Fruit fly (Drosophila melanogaster) whole organism, embryonic: ENCODE measurements around the gene E23.

Source experiments
- ATbp ChIP-seq: fragments of 200-800 bp; sonication (Bioruptor generic); optimal IDR thresholded peaks from 2 replicates; lab custom pipeline; 2017; ENCODE audit warnings: missing biosample characterization, mild to moderate bottlenecking, missing genetic modification characterization, missing genetic modification reagents
- Awh ChIP-seq: fragments of 200-800 bp; sonication (Bioruptor generic); IDR thresholded peaks from 2 replicates; pipeline ENCODE4, ENCODE4 v1.3.6; 2022; ENCODE audit warnings: missing biosample characterization, missing genetic modification characterization
- CG10267 ChIP-seq: fragments of 200-800 bp; sonication (Bioruptor generic); optimal IDR thresholded peaks from 2 replicates; lab custom pipeline; 2018; ENCODE audit warnings: missing biosample characterization, mild to moderate bottlenecking, missing genetic modification characterization, moderate library complexity
- CG10543 ChIP-seq: fragments of 200-800 bp; sonication (Bioruptor generic); optimal IDR thresholded peaks from 3 replicates; lab custom pipeline; 2017; ENCODE audit warnings: missing biosample characterization, mild to moderate bottlenecking, missing genetic modification characterization, moderate library complexity
- CG10959 ChIP-seq: fragments of 200-800 bp; sonication (Bioruptor generic); IDR thresholded peaks from 2 replicates; pipeline ENCODE4 v1.3.6; 2022; ENCODE audit warnings: missing biosample characterization, missing genetic modification characterization
- CG11695 ChIP-seq: fragments of 200-800 bp; sonication (Bioruptor generic); IDR thresholded peaks from 3 replicates; pipeline ENCODE4 v1.3.6; 2022; ENCODE audit warnings: missing biosample characterization, missing genetic modification characterization
- CG11696 ChIP-seq: fragments of 200-800 bp; sonication (Bioruptor generic); IDR thresholded peaks from 2 replicates; pipeline ENCODE4 v1.3.6; 2022; ENCODE audit warnings: missing biosample characterization, missing genetic modification characterization
- CG12236 ChIP-seq: fragments of 200-800 bp; sonication (Bioruptor generic); optimal IDR thresholded peaks from 2 replicates; lab custom pipeline; 2016; ENCODE audit warnings: missing biosample characterization, missing genetic modification characterization
- CG14441 ChIP-seq: fragments of 200-800 bp; sonication (Bioruptor generic); IDR thresholded peaks from 2 replicates; pipeline ENCODE4 v1.3.6; 2022; ENCODE audit warnings: missing biosample characterization, missing genetic modification characterization
- CG14965 ChIP-seq: fragments of 200-800 bp; sonication (Bioruptor generic); optimal IDR thresholded peaks from 2 replicates; lab custom pipeline; 2016; ENCODE audit warnings: missing biosample characterization, missing genetic modification characterization, borderline replicate concordance
- CG1647 ChIP-seq: fragments of 200-800 bp; sonication (Bioruptor generic); optimal IDR thresholded peaks from 3 replicates; lab custom pipeline; 2016; ENCODE audit warnings: missing biosample characterization, missing genetic modification characterization
- CG18262 ChIP-seq: fragments of 200-800 bp; optimal IDR thresholded peaks from 3 replicates; lab custom pipeline; 2019; ENCODE audit warnings: missing biosample characterization, mild to moderate bottlenecking, missing genetic modification characterization, moderate library complexity
- CG30431 ChIP-seq: fragments of 200-800 bp; sonication (Bioruptor generic); optimal IDR thresholded peaks from 2 replicates; lab custom pipeline; 2017; ENCODE audit warnings: missing biosample characterization, missing genetic modification characterization
- CG3407 ChIP-seq: fragments of 200-800 bp; sonication (Bioruptor generic); optimal IDR thresholded peaks from 2 replicates; lab custom pipeline; 2018; ENCODE audit warnings: missing biosample characterization, mild to moderate bottlenecking, missing genetic modification characterization
- CG6175 ChIP-seq: fragments of 200-800 bp; sonication (Bioruptor generic); IDR thresholded peaks from 3 replicates; pipeline ENCODE4 v1.3.6; 2022; ENCODE audit warnings: missing biosample characterization, missing genetic modification characterization
- CG7372 ChIP-seq: fragments of 200-800 bp; sonication (Bioruptor generic); IDR thresholded peaks from 2 replicates; pipeline ENCODE4 v1.3.6; 2022; ENCODE audit warnings: missing biosample characterization, missing genetic modification characterization
- CG7839 ChIP-seq: fragments of 200-800 bp; sonication (Bioruptor generic); optimal IDR thresholded peaks from 3 replicates; lab custom pipeline; 2018; ENCODE audit warnings: missing biosample characterization, mild to moderate bottlenecking, missing genetic modification characterization, moderate library complexity
- CG9817 ChIP-seq: fragments of 200-800 bp; sonication (Bioruptor generic); optimal IDR thresholded peaks from 2 replicates; lab custom pipeline; 2018; ENCODE audit warnings: missing biosample characterization, mild to moderate bottlenecking, missing genetic modification characterization, moderate library complexity
- CHES-1-like ChIP-seq: fragments of 200-800 bp; sonication (Bioruptor generic); optimal IDR thresholded peaks from 2 replicates; lab custom pipeline; 2016; ENCODE audit warnings: missing biosample characterization, missing genetic modification characterization
- E2f1 ChIP-seq: fragments of 200-800 bp; sonication (Bioruptor generic); IDR thresholded peaks from 2 replicates; pipeline ENCODE4 v1.3.6; 2022; ENCODE audit warnings: missing biosample characterization, missing genetic modification characterization
- Hr51 ChIP-seq, 2 experiments: fragments of 200-800 bp; sonication (Bioruptor generic); optimal IDR thresholded peaks; 2 replicates in 1 of 2; 3 replicates in 1 of 2; lab custom pipeline; 2016 to 2018; ENCODE audit warnings: missing biosample characterization in 2 of 2, missing genetic modification characterization in 2 of 2, mild to moderate bottlenecking in 1 of 2, moderate library complexity in 1 of 2
- Hsf ChIP-seq: fragments of 200-800 bp; sonication (Bioruptor generic); optimal IDR thresholded peaks from 3 replicates; lab custom pipeline; 2016; ENCODE audit warnings: missing biosample characterization, missing genetic modification characterization
- MTF-1 ChIP-seq: fragments of 200-800 bp; sonication (Bioruptor generic); optimal IDR thresholded peaks from 2 replicates; lab custom pipeline; 2018; ENCODE audit warnings: missing biosample characterization, mild to moderate bottlenecking, missing genetic modification characterization, borderline replicate concordance
- Med ChIP-seq: fragments of 200-800 bp; sonication (Bioruptor generic); peaks from one replicate; lab custom pipeline; 2016; ENCODE audit warnings: missing biosample characterization, missing genetic modification characterization, mild to moderate bottlenecking, inconsistent platforms, moderate library complexity
- Mrtf ChIP-seq: fragments of 200-800 bp; sonication (Bioruptor generic); IDR thresholded peaks from 3 replicates; pipeline ENCODE4 v1.3.6; 2022; ENCODE audit warnings: missing biosample characterization, missing genetic modification characterization
- NFAT ChIP-seq: fragments of 200-800 bp; sonication (Bioruptor generic); IDR thresholded peaks from 2 replicates; pipeline ENCODE4 v1.3.6; 2022; ENCODE audit warnings: missing biosample characterization, missing genetic modification characterization
- Pdp1 ChIP-seq, 2 experiments: fragments of 200-800 bp; sonication (Bioruptor generic); optimal IDR thresholded peaks; 3 replicates each; lab custom pipeline; 2016; ENCODE audit warnings: missing biosample characterization in 2 of 2, missing genetic modification characterization in 2 of 2, mild to moderate bottlenecking in 1 of 2, moderate library complexity in 1 of 2
- Scr ChIP-seq: fragments of 200-800 bp; sonication (Bioruptor generic); IDR thresholded peaks from 2 replicates; pipeline ENCODE4 v1.3.6; 2022; ENCODE audit warnings: missing biosample characterization, missing genetic modification characterization; ENCODE audit not compliant: partially characterized antibody
- YL-1 ChIP-seq: fragments of 200-800 bp; sonication (Bioruptor generic); optimal IDR thresholded peaks from 3 replicates; lab custom pipeline; 2017; ENCODE audit warnings: missing biosample characterization, mild to moderate bottlenecking, missing genetic modification characterization
- abd-A ChIP-seq: fragments of 200-800 bp; sonication (Bioruptor generic); optimal IDR thresholded peaks from 3 replicates; lab custom pipeline; 2019; ENCODE audit warnings: missing biosample characterization, mild to moderate bottlenecking, missing genetic modification characterization, moderate library complexity
- bcd ChIP-seq: fragments of 200-800 bp; sonication (Bioruptor generic); optimal IDR thresholded peaks from 2 replicates; lab custom pipeline; 2017; ENCODE audit warnings: missing biosample characterization, mild to moderate bottlenecking, missing genetic modification characterization
- dimm ChIP-seq: fragments of 200-800 bp; sonication (Bioruptor generic); IDR thresholded peaks from 2 replicates; pipeline ENCODE4 v1.3.6; 2022; ENCODE audit warnings: missing biosample characterization, missing genetic modification characterization
- fd3F ChIP-seq: fragments of 200-800 bp; sonication (Bioruptor generic); optimal IDR thresholded peaks from 2 replicates; lab custom pipeline; 2018; ENCODE audit warnings: missing biosample characterization, mild to moderate bottlenecking, missing genetic modification characterization, moderate library complexity
- fd96Cb ChIP-seq: fragments of 200-800 bp; sonication (Bioruptor generic); optimal IDR thresholded peaks from 2 replicates; lab custom pipeline; 2018; ENCODE audit warnings: missing biosample characterization, mild to moderate bottlenecking, missing genetic modification characterization, moderate library complexity
- fu2 ChIP-seq: fragments of 200-800 bp; sonication (Bioruptor generic); optimal IDR thresholded peaks from 2 replicates; lab custom pipeline; 2016; ENCODE audit warnings: missing biosample characterization, missing genetic modification characterization
- gem ChIP-seq: fragments of 200-800 bp; sonication (Bioruptor generic); optimal IDR thresholded peaks from 2 replicates; lab custom pipeline; 2019; ENCODE audit warnings: missing biosample characterization, mild to moderate bottlenecking, missing genetic modification characterization, moderate library complexity
- gsb-n ChIP-seq: fragments of 200-800 bp; sonication (Bioruptor generic); optimal IDR thresholded peaks from 3 replicates; lab custom pipeline; 2018; ENCODE audit warnings: missing biosample characterization, mild to moderate bottlenecking, missing genetic modification characterization
- hb ChIP-seq: fragments of 200-800 bp; sonication (Bioruptor generic); IDR thresholded peaks from 3 replicates; pipeline ENCODE4 v1.3.6; 2022; ENCODE audit warnings: missing biosample characterization, missing genetic modification characterization; ENCODE audit not compliant: partially characterized antibody
- ken ChIP-seq: fragments of 200-800 bp; sonication (Bioruptor generic); IDR thresholded peaks from 3 replicates; pipeline ENCODE4 v1.3.6; 2022; ENCODE audit warnings: missing biosample characterization, missing genetic modification characterization
- lab ChIP-seq: fragments of 200-800 bp; sonication (Bioruptor generic); optimal IDR thresholded peaks from 3 replicates; lab custom pipeline; 2017; ENCODE audit warnings: missing biosample characterization, missing genetic modification characterization, mild to moderate bottlenecking, moderate library complexity, missing genetic modification reagents
- lov ChIP-seq, 2 experiments: fragments of 200-800 bp in 1 of 2; fragments of >200 bp in 1 of 2; sonication (Bioruptor generic) in 1 of 2; IDR thresholded peaks in 1 of 2; optimal IDR thresholded peaks in 1 of 2; 2 replicates in 1 of 2; 3 replicates in 1 of 2; pipeline versions ENCODE4 v1.3.6 to Lab custom; 2017 to 2022; ENCODE audit warnings: missing biosample characterization in 1 of 2, missing genetic modification characterization in 1 of 2
- nerfin-2 ChIP-seq: fragments of 200-800 bp; sonication (Bioruptor generic); IDR thresholded peaks from 2 replicates; pipeline ENCODE4 v1.3.6; 2022; ENCODE audit warnings: missing biosample characterization, missing genetic modification characterization; ENCODE audit not compliant: partially characterized antibody
- pan ChIP-seq, 4 experiments: fragments of >200 bp in 3 of 4; fragments of 200-800 bp in 1 of 4; sonication (Bioruptor generic) in 1 of 4; optimal IDR thresholded peaks in 3 of 4; IDR thresholded peaks in 1 of 4; 2 replicates each; pipeline versions ENCODE4 v1.3.6 to Lab custom; 2017 to 2022; ENCODE audit warnings: missing biosample characterization in 2 of 4, missing genetic modification characterization in 2 of 4, mixed read lengths in 1 of 4
- seq ChIP-seq: fragments of 200-800 bp; sonication (Bioruptor generic); IDR thresholded peaks from 2 replicates; pipeline ENCODE4 v1.3.6; 2022; ENCODE audit warnings: missing biosample characterization, missing genetic modification characterization
- tx ChIP-seq: fragments of 200-800 bp; sonication (Bioruptor generic); optimal IDR thresholded peaks from 2 replicates; lab custom pipeline; 2016; ENCODE audit warnings: missing biosample characterization, missing genetic modification characterization
- unpg ChIP-seq: fragments of 200-800 bp; sonication (Bioruptor generic); optimal IDR thresholded peaks from 3 replicates; lab custom pipeline; 2018; ENCODE audit warnings: missing biosample characterization, mild to moderate bottlenecking, missing genetic modification characterization, moderate library complexity
- vfl ChIP-seq: fragments of 200-800 bp; sonication (Bioruptor generic); optimal IDR thresholded peaks from 2 replicates; lab custom pipeline; 2016; ENCODE audit warnings: missing biosample characterization, missing genetic modification characterization

The E23 gene

DNA sequence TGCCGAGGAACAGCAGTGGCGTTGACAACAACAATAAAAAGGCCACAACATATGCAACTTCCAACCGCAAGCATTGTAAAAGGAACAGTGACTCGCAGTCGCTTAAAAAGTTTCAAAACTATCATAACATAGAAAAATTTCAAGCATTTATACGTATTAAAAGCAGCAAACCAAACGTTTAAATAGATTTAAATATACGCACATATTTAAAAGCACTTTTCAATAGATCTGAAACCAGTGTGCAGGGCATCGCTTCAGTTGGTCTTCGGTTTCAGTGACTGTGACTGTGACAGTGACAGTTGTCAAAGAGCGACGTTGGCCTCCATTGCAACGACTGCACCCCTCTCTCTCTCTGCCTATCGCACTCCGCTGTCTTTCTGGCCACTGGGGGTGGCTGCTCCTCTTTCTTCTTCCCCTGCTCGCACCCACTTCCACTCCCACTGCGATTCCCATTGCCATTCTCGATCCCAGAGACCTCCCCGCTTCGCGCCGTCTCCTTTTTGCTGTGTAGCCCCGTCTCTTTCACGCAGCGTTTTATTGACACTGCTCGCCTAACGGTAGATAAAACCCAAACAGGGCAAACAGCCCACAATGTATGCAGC is 6.4 kb downstream of the E23 start (continued):
- TF ChIP-seq pan (optimal IDR thresholded peaks at IDR 0.05; lab: Kevin White, UChicago) (no peak), pan (GFP tag; optimal IDR thresholded peaks at IDR 0.05 in 1 of 2, IDR thresholded peaks at IDR 0.05 in 1 of 2) (peak in 1 of 2 experiments; percentile 95), Pdp1 (GFP tag; optimal IDR thresholded peaks at IDR 0.05; lab: Kevin White, UChicago) (peak; percentile 53 to 57), CG10543 (GFP tag; lab: Kevin White, UChicago) (no peak), CG18262 (peak; percentile 89), Hsf (peak; percentile 51), NFAT (GFP tag; lab: Robert Waterston, UW) (no peak), seq (peak; percentile 47), CG1647 (peak; percentile 51), ken (peak; percentile 92), abd-A (tag; lab: Kevin White, UChicago) (no peak), fd3F (GFP tag; lab: Kevin White, UChicago) (no peak), ATbp (GFP tag; lab: Kevin White, UChicago) (peak; percentile 92), lov (optimal IDR thresholded peaks at IDR 0.05; lab: Kevin White, UChicago) (no peak), lov (GFP tag; IDR thresholded peaks at IDR 0.05; lab: Robert Waterston, UW) (peak; percentile 94), MTF-1 (GFP tag; lab: Kevin White, UChicago) (peak; percentile 48), Hr51 (GFP tag; optimal IDR thresholded peaks at IDR 0.05; lab: Kevin White, UChicago) (peak in 1 of 2 experiments; percentile 81), CG30431 (GFP tag; lab: Kevin White, UChicago) (peak; percentile 29), unpg (GFP tag; lab: Kevin White, UChicago) (peak; percentile 87), CG3407 (GFP tag; lab: Kevin White, UChicago) (peak; percentile 86), CG10959 (GFP tag; lab: Robert Waterston, UW) (peak; percentile 72), CG9817 (peak; percentile 24), CG7372 (peak; percentile 84), Scr (GFP tag; lab: Robert Waterston, UW) (no peak), gem (tag; lab: Kevin White, UChicago) (peak; percentile 90), CG11696 (GFP tag; lab: Robert Waterston, UW) (peak; percentile 82), nerfin-2 (GFP tag; lab: Robert Waterston, UW) (0 out of 2 replicates have a peak, but pooled peaks have one; percentile 24), CG11695 (GFP tag; lab: Robert Waterston, UW) (peak; percentile 87), Mrtf (peak; percentile 75), gsb-n (tag; lab: Kevin White, UChicago) (peak; percentile 81), fu2 (GFP tag; lab: Kevin White, UChicago) (peak; percentile 12), CHES-1-like (GFP tag; lab: Kevin White, UChicago) (peak; percentile 4), CG14441 (GFP tag; lab: Robert Waterston, UW) (peak; percentile 92), CG6175 (0 out of 3 replicates have a peak, but pooled peaks have one; percentile 57), Awh (GFP tag; lab: Robert Waterston, UW) (peak; percentile 97), CG7839 (peak; percentile 81), lab (GFP tag; lab: Kevin White, UChicago) (peak; percentile 77), dimm (GFP tag; lab: Robert Waterston, UW) (peak; percentile 74), vfl (GFP tag; lab: Kevin White, UChicago) (no peak), CG12236 (GFP tag; lab: Kevin White, UChicago) (peak; percentile 42), bcd (peak; percentile 76), CG14965 (no peak), YL-1 (GFP tag; lab: Kevin White, UChicago) (no peak), E2f1 (peak; percentile 89), fd96Cb (tag; lab: Kevin White, UChicago) (peak; percentile 90), tx (peak; percentile 33), hb (peak; percentile 55; the same call in 2 of the 3 replicates), Med (GFP tag; lab: Kevin White, UChicago) (peak; percentile 94), CG10267 (tag; lab: Kevin White, UChicago) (peak; percentile 76)
